Worm (Caenorhabditis elegans) whole organism, L1 larva: ENCODE data around the gene clec-88.

Source experiments
- C04F5.9 ChIP-seq: sonication (generic microtip); optimal IDR thresholded peaks from 2 replicates; lab custom pipeline; 2016; ENCODE audit warnings: missing genetic modification characterization, missing compliant biosample characterization
- C16A3.4 ChIP-seq: fragments of 150-350 bp; optimal IDR thresholded peaks from 2 replicates; lab custom pipeline; 2014; ENCODE audit warnings: missing biosample characterization, missing genetic modification characterization
- Y116A8C.19 ChIP-seq: sonication (generic microtip); optimal IDR thresholded peaks from 2 replicates; lab custom pipeline; 2016; ENCODE audit warnings: missing compliant biosample characterization, missing genetic modification characterization, borderline replicate concordance
- aha-1 ChIP-seq: fragments of 150-350 bp; optimal IDR thresholded peaks from 2 replicates; lab custom pipeline; 2014; ENCODE audit warnings: missing biosample characterization, missing genetic modification characterization
- aly-2 ChIP-seq: fragments of 150-350 bp; optimal IDR thresholded peaks from 2 replicates; lab custom pipeline; 2014; ENCODE audit warnings: missing biosample characterization, missing genetic modification characterization
- ama-1 ChIP-seq: fragments of 150-350 bp; optimal IDR thresholded peaks from 2 replicates; lab custom pipeline; 2014
- blmp-1 ChIP-seq: fragments of 150-350 bp; optimal IDR thresholded peaks from 2 replicates; lab custom pipeline; 2014; ENCODE audit warnings: missing biosample characterization, missing genetic modification characterization
- ceh-82 ChIP-seq, 3 experiments: fragments of 150-350 bp in 1 of 3; sonication (generic microtip) in 2 of 3; optimal IDR thresholded peaks; 2 replicates each; lab custom pipeline; 2014 to 2017; ENCODE audit warnings: missing biosample characterization in 3 of 3, missing genetic modification characterization in 3 of 3
- ceh-88 ChIP-seq: fragments of 200-800 bp; sonication (Bioruptor generic); IDR thresholded peaks from 2 replicates; pipeline ENCODE4 v1.3.6; 2022; ENCODE audit warnings: missing genetic modification characterization, missing compliant biosample characterization
- ces-1 ChIP-seq: fragments of 150-350 bp; optimal IDR thresholded peaks from 2 replicates; lab custom pipeline; 2014; ENCODE audit warnings: missing biosample characterization, missing genetic modification reagents, missing genetic modification characterization
- dpl-1 ChIP-seq, 3 experiments: fragments of 150-350 bp in 2 of 3; sonication (generic microtip) in 1 of 3; optimal IDR thresholded peaks; 2 replicates each; lab custom pipeline; 2014 to 2017; ENCODE audit warnings: missing biosample characterization in 3 of 3, missing genetic modification characterization in 3 of 3, missing genetic modification reagents in 3 of 3
- dsc-1 ChIP-seq: sonication (generic microtip); optimal IDR thresholded peaks from 2 replicates; lab custom pipeline; 2016; ENCODE audit warnings: mild to moderate bottlenecking, missing genetic modification characterization, missing compliant biosample characterization
- efl-1 ChIP-seq, 4 experiments: fragments of 150-350 bp; optimal IDR thresholded peaks in 3 of 4; peaks in 1 of 4; 1 replicate in 1 of 4; 2 replicates in 3 of 4; lab custom pipeline; 2014; ENCODE audit warnings: missing biosample characterization in 2 of 4, missing genetic modification characterization in 2 of 4, missing genetic modification reagents in 2 of 4
- egl-27 ChIP-seq, 2 experiments: fragments of 150-350 bp in 1 of 2; sonication (generic microtip); optimal IDR thresholded peaks; 3 replicates each; lab custom pipeline; 2017 to 2018; ENCODE audit warnings: missing biosample characterization in 2 of 2, missing genetic modification characterization in 2 of 2, missing genetic modification reagents in 2 of 2
- elt-3 ChIP-seq, 6 experiments: fragments of 150-350 bp in 1 of 6; sonication (generic microtip); optimal IDR thresholded peaks; 2 replicates each; lab custom pipeline; 2017 to 2018; ENCODE audit warnings: missing biosample characterization in 6 of 6, missing genetic modification characterization in 6 of 6, inconsistent platforms in 1 of 6
- ets-5 ChIP-seq: fragments of 200-800 bp; sonication (Bioruptor generic); IDR thresholded peaks from 2 replicates; pipeline ENCODE4 v1.3.6; 2022; ENCODE audit warnings: missing genetic modification characterization, missing compliant biosample characterization
- fkh-10 ChIP-seq: sonication (generic microtip); optimal IDR thresholded peaks from 2 replicates; lab custom pipeline; 2017; ENCODE audit warnings: missing biosample characterization, missing genetic modification reagents, missing genetic modification characterization
- fkh-4 ChIP-seq: sonication (generic microtip); optimal IDR thresholded peaks from 2 replicates; lab custom pipeline; 2016; ENCODE audit warnings: missing compliant biosample characterization, missing genetic modification characterization, borderline replicate concordance
- fkh-8 ChIP-seq: sonication (generic microtip); optimal IDR thresholded peaks from 2 replicates; lab custom pipeline; 2016; ENCODE audit warnings: mild to moderate bottlenecking, missing genetic modification characterization, missing compliant biosample characterization
- fos-1 ChIP-seq: fragments of 150-350 bp; optimal IDR thresholded peaks from 2 replicates; lab custom pipeline; 2014; ENCODE audit warnings: missing biosample characterization, missing genetic modification characterization
- hlh-4 ChIP-seq: sonication (generic microtip); optimal IDR thresholded peaks from 2 replicates; lab custom pipeline; 2016; ENCODE audit warnings: mild to moderate bottlenecking, missing genetic modification characterization, missing compliant biosample characterization
- jun-1 ChIP-seq: fragments of 150-350 bp; optimal IDR thresholded peaks from 2 replicates; lab custom pipeline; 2014; ENCODE audit warnings: missing biosample characterization, missing genetic modification reagents, missing genetic modification characterization
- lin-14 ChIP-seq: fragments of 200-800 bp; sonication (Bioruptor generic); optimal IDR thresholded peaks from 2 replicates; lab custom pipeline; 2018; ENCODE audit warnings: mild to moderate bottlenecking, missing genetic modification characterization, moderate library complexity, missing compliant biosample characterization
- lir-3 ChIP-seq: sonication (generic microtip); optimal IDR thresholded peaks from 2 replicates; lab custom pipeline; 2016; ENCODE audit warnings: mild to moderate bottlenecking, missing genetic modification characterization, moderate library complexity, missing compliant biosample characterization; ENCODE audit not compliant: poor library complexity
- mab-9 ChIP-seq: fragments of 200-800 bp; sonication (Bioruptor generic); IDR thresholded peaks from 2 replicates; pipeline ENCODE4 v1.3.6; 2022; ENCODE audit warnings: missing genetic modification reagents, missing genetic modification characterization, missing compliant biosample characterization
- mdl-1 ChIP-seq, 2 experiments: fragments of 150-350 bp; optimal IDR thresholded peaks; 2 replicates each; lab custom pipeline; 2014 to 2017; ENCODE audit warnings: missing biosample characterization in 2 of 2, missing genetic modification characterization in 2 of 2, inconsistent platforms in 1 of 2
- nhr-11 ChIP-seq: fragments of 150-350 bp; optimal IDR thresholded peaks from 2 replicates; lab custom pipeline; 2014; ENCODE audit warnings: missing biosample characterization, missing genetic modification characterization
- nhr-12 ChIP-seq: sonication (generic microtip); optimal IDR thresholded peaks from 2 replicates; lab custom pipeline; 2017; ENCODE audit warnings: missing biosample characterization, missing genetic modification characterization
- nhr-237 ChIP-seq: fragments of 150-350 bp; optimal IDR thresholded peaks from 2 replicates; lab custom pipeline; 2014; ENCODE audit warnings: missing biosample characterization, missing genetic modification characterization
- nhr-71 ChIP-seq: sonication (generic microtip); optimal IDR thresholded peaks from 2 replicates; lab custom pipeline; 2016; ENCODE audit warnings: mild to moderate bottlenecking, missing genetic modification characterization, moderate library complexity, missing compliant biosample characterization
- nhr-76 ChIP-seq: sonication (generic microtip); optimal IDR thresholded peaks from 2 replicates; lab custom pipeline; 2017; ENCODE audit warnings: missing biosample characterization, missing genetic modification characterization
- nhr-77 ChIP-seq: fragments of 150-350 bp; optimal IDR thresholded peaks from 2 replicates; lab custom pipeline; 2014; ENCODE audit warnings: missing biosample characterization, missing genetic modification characterization
- nhr-90 ChIP-seq: sonication (generic microtip); optimal IDR thresholded peaks from 2 replicates; lab custom pipeline; 2016; ENCODE audit warnings: mild to moderate bottlenecking, missing genetic modification characterization, missing compliant biosample characterization; ENCODE audit not compliant: poor library complexity
- pag-3 ChIP-seq: sonication (generic microtip); optimal IDR thresholded peaks from 2 replicates; lab custom pipeline; 2017; ENCODE audit warnings: missing genetic modification characterization, mild to moderate bottlenecking, missing compliant biosample characterization, antibody characterized with exemption, borderline replicate concordance; ENCODE audit not compliant: insufficient read depth
- pqm-1 ChIP-seq: sonication (generic microtip); optimal IDR thresholded peaks from 3 replicates; lab custom pipeline; 2017; ENCODE audit warnings: missing biosample characterization, missing genetic modification characterization
- rnt-1 ChIP-seq: sonication (generic microtip); optimal IDR thresholded peaks from 2 replicates; lab custom pipeline; 2016; ENCODE audit warnings: mild to moderate bottlenecking, missing genetic modification characterization, moderate library complexity, missing compliant biosample characterization
- skn-1 ChIP-seq: fragments of 150-350 bp; optimal IDR thresholded peaks from 2 replicates; lab custom pipeline; 2014; ENCODE audit warnings: missing biosample characterization, missing genetic modification characterization
- snpc-4 ChIP-seq: fragments of 150-350 bp; optimal IDR thresholded peaks from 2 replicates; lab custom pipeline; 2014; ENCODE audit warnings: missing biosample characterization, missing genetic modification characterization
- snu-23 ChIP-seq: sonication (generic microtip); optimal IDR thresholded peaks from 2 replicates; lab custom pipeline; 2016; ENCODE audit warnings: missing genetic modification characterization, missing compliant biosample characterization
- sox-4 ChIP-seq: sonication (generic microtip); optimal IDR thresholded peaks from 2 replicates; lab custom pipeline; 2016; ENCODE audit warnings: missing genetic modification characterization, missing compliant biosample characterization
- tbx-2 ChIP-seq: sonication (generic microtip); optimal IDR thresholded peaks from 2 replicates; lab custom pipeline; 2016; ENCODE audit warnings: missing genetic modification characterization, missing compliant biosample characterization
- unc-86 ChIP-seq: sonication (generic microtip); optimal IDR thresholded peaks from 2 replicates; lab custom pipeline; 2016; ENCODE audit warnings: missing genetic modification characterization, missing compliant biosample characterization
- unc-98 ChIP-seq: fragments of 200-800 bp; sonication (Bioruptor generic); IDR thresholded peaks from 2 replicates; pipeline ENCODE4 v1.3.6; 2022; ENCODE audit warnings: missing genetic modification characterization, missing compliant biosample characterization
- vab-15 ChIP-seq: sonication (generic microtip); optimal IDR thresholded peaks from 2 replicates; lab custom pipeline; 2017; ENCODE audit warnings: missing genotype, mild to moderate bottlenecking, missing genetic modification characterization, missing compliant biosample characterization
- xbp-1 ChIP-seq: sonication (generic microtip); optimal IDR thresholded peaks from 2 replicates; lab custom pipeline; 2016; ENCODE audit warnings: missing genetic modification characterization, missing compliant biosample characterization
- zag-1 ChIP-seq: fragments of 150-350 bp; optimal IDR thresholded peaks from 2 replicates; lab custom pipeline; 2014; ENCODE audit warnings: missing biosample characterization, missing genetic modification characterization
- zip-4 ChIP-seq: fragments of 200-800 bp; sonication (Bioruptor generic); optimal IDR thresholded peaks from 2 replicates; lab custom pipeline; 2018; ENCODE audit warnings: mild to moderate bottlenecking, missing genetic modification characterization, moderate library complexity, missing compliant biosample characterization
- ztf-11 ChIP-seq, 2 experiments: sonication (generic microtip); optimal IDR thresholded peaks; 2 replicates each; lab custom pipeline; 2016 to 2017; ENCODE audit warnings: missing genetic modification characterization in 2 of 2, missing biosample characterization in 1 of 2, missing compliant biosample characterization in 1 of 2

The clec-88 gene

DNA sequence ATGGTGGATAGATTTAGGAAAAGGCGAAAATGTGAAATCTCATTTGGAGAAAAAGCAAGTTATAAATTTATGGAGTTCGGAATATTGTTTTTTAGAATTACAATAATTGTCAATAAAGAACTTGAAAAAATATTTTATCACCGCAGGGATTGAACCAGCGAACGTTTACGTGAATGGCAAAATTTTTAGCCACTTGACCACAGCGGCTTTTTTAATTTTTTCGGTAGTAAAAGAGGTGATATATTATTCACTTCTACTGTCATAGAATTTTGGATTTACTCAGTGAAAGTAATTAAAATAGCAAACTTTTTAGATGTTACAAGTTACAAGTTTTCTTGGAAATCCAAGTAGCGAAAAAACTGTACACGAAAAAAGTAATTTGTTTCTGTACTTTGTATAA, 7.3 kb upstream of the clec-88 start:
- TF ChIP-seq elt-3 (tag; optimal IDR thresholded peaks at IDR 0.05; lab: Kevin White, UChicago), result no peak
- no peak for TF ChIP-seq nhr-76
- no peak for TF ChIP-seq ces-1
- TF ChIP-seq skn-1 (tag; lab: Kevin White, UChicago), result no peak
- TF ChIP-seq fkh-10 (GFP tag; lab: Kevin White, UChicago), result no peak
- TF ChIP-seq aha-1 (tag; lab: Kevin White, UChicago), result no peak
- TF ChIP-seq snpc-4 (tag; lab: Kevin White, UChicago), result no peak
- TF ChIP-seq nhr-90 (tag; lab: Kevin White, UChicago), result no peak
- no peak for TF ChIP-seq mdl-1 (tag; optimal IDR thresholded peaks at IDR 0.05; lab: Kevin White, UChicago)
- TF ChIP-seq dpl-1 (GFP tag; optimal IDR thresholded peaks at IDR 0.05; lab: Kevin White, UChicago), result no peak
- TF ChIP-seq ztf-11 (tag; optimal IDR thresholded peaks at IDR 0.05; lab: Kevin White, UChicago), result no peak
- no peak for TF ChIP-seq nhr-77 (tag; lab: Kevin White, UChicago)
- TF ChIP-seq snu-23 (GFP tag; lab: Kevin White, UChicago), result no peak
- no peak for TF ChIP-seq fos-1 (tag; lab: Kevin White, UChicago)
- no peak for TF ChIP-seq C16A3.4 (tag; lab: Kevin White, UChicago)
- no peak for TF ChIP-seq ets-5
- no peak for TF ChIP-seq nhr-237 (tag; lab: Kevin White, UChicago)
- no peak for TF ChIP-seq zip-4 (GFP tag; lab: Kevin White, UChicago)

DNA sequence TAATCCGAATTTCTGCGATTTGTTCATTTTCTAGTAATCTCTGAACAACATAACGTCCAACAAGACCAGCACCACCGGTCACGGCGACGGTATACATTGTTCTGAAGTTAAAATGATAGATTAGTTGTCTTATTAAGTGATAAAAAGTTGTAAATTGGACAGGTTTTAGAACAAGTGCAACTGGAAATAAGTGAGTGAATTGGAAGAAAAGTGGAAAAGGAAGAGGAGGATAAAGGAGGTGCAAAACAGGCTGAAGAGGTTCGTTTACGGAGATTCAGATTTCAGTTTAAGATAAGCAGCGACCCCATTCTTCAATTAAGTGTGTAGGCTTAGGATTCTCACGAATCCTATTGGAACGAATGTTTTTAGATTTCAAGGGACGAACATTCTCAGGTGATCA, 6.6 kb upstream of the clec-88 start, which contains the start of gene C32D5.12:
C32D5.12 (minus strand) TSS at position 101 of the 400 bp plus-strand sequence.
- TF ChIP-seq blmp-1 (peak; percentile 28), ama-1 (lab: Kevin White, UChicago) (no peak)

DNA sequence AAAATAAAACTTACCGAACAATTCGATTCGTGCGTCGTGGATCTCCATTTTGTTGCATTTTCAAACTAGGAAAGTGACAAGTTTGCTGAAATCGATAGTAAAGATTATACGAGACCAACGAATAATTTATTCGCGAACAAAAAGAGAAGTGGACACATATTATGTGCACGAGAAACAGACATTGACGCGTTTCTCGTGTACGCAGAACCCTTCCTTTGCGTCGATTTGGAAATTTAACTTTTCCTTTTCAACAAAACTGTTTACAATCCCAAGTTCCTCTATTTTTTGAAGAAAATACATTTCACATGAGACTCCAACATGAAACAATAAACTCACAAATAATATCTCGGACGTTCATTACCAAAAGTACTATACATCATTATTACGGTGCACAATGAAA, 4.7 kb upstream of the clec-88 start, which contains the start of gene K10B2.4:
K10B2.4 (minus strand) TSS at position 138 of the 400 bp plus-strand sequence.
- TF ChIP-seq lin-14 (GFP tag; lab: Kevin White, UChicago) (peak; percentile 82), pag-3 (no peak), xbp-1 (tag; lab: Kevin White, UChicago) (peak; percentile 66), dsc-1 (tag; lab: Kevin White, UChicago) (peak; percentile 53), tbx-2 (tag; lab: Kevin White, UChicago) (peak; percentile 62), nhr-71 (tag; lab: Kevin White, UChicago) (peak; percentile 77), nhr-12 (tag; lab: Kevin White, UChicago) (no peak), ceh-88 (no peak), egl-27 (tag; optimal IDR thresholded peaks at IDR 0.05; lab: Kevin White, UChicago) (no peak), unc-98 (GFP tag; lab: Robert Waterston, UW) (no peak), nhr-237 (tag; lab: Kevin White, UChicago) (no peak), ceh-82 (tag; optimal IDR thresholded peaks at IDR 0.05; lab: Kevin White, UChicago) (peak; percentile 35 to 50 (median 40)), jun-1 (no peak), ztf-11 (tag; optimal IDR thresholded peaks at IDR 0.05; lab: Kevin White, UChicago) (no peak), fkh-8 (tag; lab: Kevin White, UChicago) (peak; percentile 6), rnt-1 (peak; percentile 78), lir-3 (tag; lab: Kevin White, UChicago) (peak; percentile 3), sox-4 (no peak), pqm-1 (tag; lab: Kevin White, UChicago) (no peak), zag-1 (no peak), Y116A8C.19 (tag; lab: Kevin White, UChicago) (no peak), unc-86 (tag; lab: Kevin White, UChicago) (peak; percentile 31), efl-1 (optimal IDR thresholded peaks at IDR 0.05; lab: Kevin White, UChicago) (peak; percentile 77 to 79), efl-1 (GFP tag; optimal IDR thresholded peaks at IDR 0.05 in 1 of 2; lab: Kevin White, UChicago) (peak; percentile 64 to 97), nhr-90 (tag; lab: Kevin White, UChicago) (peak; percentile 54), snu-23 (GFP tag; lab: Kevin White, UChicago) (peak; percentile 83), vab-15 (no peak), C04F5.9 (peak; percentile 5), mab-9 (no peak), aly-2 (no peak), nhr-77 (tag; lab: Kevin White, UChicago) (peak; percentile 49), elt-3 (tag; optimal IDR thresholded peaks at IDR 0.05; lab: Kevin White, UChicago) (peak in 1 of 6 experiments; percentile 37), fkh-4 (tag; lab: Kevin White, UChicago) (no peak), nhr-11 (no peak), nhr-76 (no peak), hlh-4 (tag; lab: Kevin White, UChicago) (no peak)
